Fruit fly (Drosophila melanogaster): ENCODE data around the gene CG46308.
"Not testable (repeated sequence)": the region's sequence is repeated elsewhere in the genome, so short reads cannot be mapped to it uniquely, and the experiment has no call there.

CG46308 gene

DNA sequence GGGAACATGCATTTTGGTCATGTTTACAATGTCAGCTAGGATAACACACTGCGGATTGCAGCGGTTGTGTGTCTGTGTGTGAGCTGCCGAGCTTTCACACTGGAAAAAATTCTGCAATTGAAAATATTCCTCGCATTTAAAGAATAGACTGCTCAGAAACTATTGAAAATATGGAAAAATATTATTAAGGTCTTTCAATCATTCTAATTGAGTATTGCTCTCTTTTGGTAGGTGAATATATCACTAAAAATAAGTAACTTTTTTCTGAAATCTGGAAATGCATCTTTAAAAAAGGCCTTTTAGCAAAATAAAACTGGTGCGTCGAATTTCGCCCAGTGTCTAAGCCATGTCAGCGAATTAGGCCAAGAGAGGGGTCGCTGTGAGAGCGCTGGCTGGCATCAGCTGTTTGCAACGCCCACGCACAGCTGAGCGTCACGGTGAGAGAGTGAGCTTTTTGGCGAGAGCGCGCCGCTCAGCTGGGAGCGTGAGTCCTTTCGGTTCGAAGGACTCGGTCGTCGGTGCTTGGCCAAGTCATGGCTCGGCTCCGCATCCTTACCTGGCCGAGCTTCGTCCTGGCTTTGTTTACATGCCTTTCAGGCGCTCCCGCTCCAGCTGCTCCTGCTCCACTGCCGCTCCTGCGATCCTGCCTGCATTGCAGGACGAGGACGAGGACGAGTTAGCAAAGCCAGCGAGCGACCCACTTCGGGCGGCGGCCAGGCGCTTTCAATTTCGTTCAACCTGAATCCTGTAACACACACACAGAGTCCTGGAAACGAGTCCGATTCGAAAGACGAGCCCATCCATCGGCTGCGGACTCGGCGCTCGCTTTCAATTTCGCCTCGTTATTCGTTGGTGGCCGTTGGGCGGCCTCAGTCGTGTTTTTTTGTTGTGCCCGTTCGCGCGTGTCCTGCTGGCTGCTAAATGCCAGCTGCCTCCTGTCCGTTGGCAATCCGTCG is at the start of gene CG46308:
Gene CG46308 (plus strand): TSS at position 864 of the 956 bp plus-strand sequence.
- TF ChIP-seq CG8478 (optimal IDR thresholded peaks at IDR 0.05) (no peak), usp (GFP tag; optimal IDR thresholded peaks at IDR 0.05) (no peak), pan (optimal IDR thresholded peaks at IDR 0.05) (no peak), Dll (optimal IDR thresholded peaks at IDR 0.05) (no peak), psq (optimal IDR thresholded peaks at IDR 0.05) (no peak), EcR (GFP tag; optimal IDR thresholded peaks at IDR 0.05) (no peak)

DNA sequence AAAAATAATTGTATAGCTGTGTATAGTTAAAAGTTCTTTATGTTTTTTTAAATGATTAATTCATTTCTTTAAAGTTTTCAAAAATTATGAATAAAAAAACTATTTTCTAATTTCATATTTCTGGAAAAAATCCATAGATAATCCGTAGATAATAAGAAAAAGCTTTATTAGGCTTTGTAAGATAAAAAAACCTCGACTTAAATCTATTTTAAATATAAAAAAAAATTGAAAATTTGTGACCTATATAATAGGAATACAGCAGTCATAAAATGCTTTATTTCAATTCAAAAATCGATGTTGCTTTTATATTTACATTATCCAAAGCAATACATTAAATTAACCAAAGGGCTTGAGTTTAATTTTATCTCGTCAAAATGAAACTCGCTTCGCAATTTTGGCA is 49.4 kb upstream of the CG46308 start, which contains the start of gene Flad2:
Gene Flad2 (plus strand): TSS at position 301 of the 400 bp plus-strand sequence.
- TF ChIP-seq CG8478 (optimal IDR thresholded peaks at IDR 0.05): no peak
- no peak for TF ChIP-seq EcR (GFP tag; optimal IDR thresholded peaks at IDR 0.05)
- no peak for TF ChIP-seq Dll (optimal IDR thresholded peaks at IDR 0.05)
- no peak for TF ChIP-seq usp (GFP tag; optimal IDR thresholded peaks at IDR 0.05)
- TF ChIP-seq pan (optimal IDR thresholded peaks at IDR 0.05): no peak
- no peak for TF ChIP-seq psq (optimal IDR thresholded peaks at IDR 0.05)

DNA sequence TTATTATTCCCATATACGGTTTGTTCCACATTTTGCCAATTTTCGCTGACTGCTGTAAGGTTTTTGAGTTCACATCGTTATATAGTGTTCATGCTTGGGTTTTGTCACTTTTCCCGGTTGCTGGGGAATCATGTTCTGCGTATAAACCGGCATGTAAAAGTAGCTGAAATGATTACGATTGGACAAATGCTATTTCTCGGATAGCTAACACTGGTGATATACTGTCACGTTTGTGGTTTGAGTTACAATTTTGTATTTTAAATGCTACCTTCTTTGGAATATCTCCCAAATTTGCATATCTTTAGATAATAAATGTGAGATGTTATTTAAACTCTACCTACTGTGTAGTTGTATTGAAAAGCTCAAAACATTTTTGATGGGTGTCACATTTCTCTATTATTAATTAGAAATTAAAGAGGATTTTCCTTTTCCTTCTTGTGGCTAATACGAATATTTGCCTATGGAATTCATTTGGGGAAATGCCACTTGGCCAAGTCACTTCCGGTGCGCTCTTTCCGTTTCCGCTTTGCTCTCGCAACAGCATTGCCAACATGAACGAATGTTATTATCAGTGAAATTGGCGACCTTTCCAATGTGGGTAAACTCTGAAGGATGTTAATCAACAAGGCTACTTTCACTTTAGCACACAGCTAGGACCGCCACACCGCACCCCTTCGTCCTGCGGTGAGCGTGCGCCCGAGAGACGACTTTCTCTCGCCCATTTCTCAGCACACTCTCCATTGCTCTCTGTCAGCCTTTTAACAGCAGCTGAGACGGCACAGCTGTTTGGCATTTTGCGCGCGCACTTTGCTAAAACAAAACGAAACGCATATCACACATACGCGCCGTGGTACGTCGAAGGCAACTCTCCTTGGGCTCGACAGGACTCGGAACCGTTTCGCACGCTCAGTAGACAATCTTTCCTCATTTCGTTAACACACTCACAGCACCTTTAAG is 46.8 kb upstream of the CG46308 start, which contains the start of the genes CG16956, CG42784 and CG43850:
Gene CG16956 (minus strand): TSS at position 51 of the 957 bp plus-strand sequence.
Gene CG42784 (plus strand): TSS at position 907 of the 957 bp plus-strand sequence.
Gene CG43850 (plus strand): TSS at position 907 of the 957 bp plus-strand sequence.
- TF ChIP-seq Dll (optimal IDR thresholded peaks at IDR 0.05) (no peak), usp (GFP tag; optimal IDR thresholded peaks at IDR 0.05) (no peak), CG8478 (optimal IDR thresholded peaks at IDR 0.05) (no peak), EcR (GFP tag; optimal IDR thresholded peaks at IDR 0.05) (no peak), pan (optimal IDR thresholded peaks at IDR 0.05) (no peak), psq (optimal IDR thresholded peaks at IDR 0.05) (no peak)

DNA sequence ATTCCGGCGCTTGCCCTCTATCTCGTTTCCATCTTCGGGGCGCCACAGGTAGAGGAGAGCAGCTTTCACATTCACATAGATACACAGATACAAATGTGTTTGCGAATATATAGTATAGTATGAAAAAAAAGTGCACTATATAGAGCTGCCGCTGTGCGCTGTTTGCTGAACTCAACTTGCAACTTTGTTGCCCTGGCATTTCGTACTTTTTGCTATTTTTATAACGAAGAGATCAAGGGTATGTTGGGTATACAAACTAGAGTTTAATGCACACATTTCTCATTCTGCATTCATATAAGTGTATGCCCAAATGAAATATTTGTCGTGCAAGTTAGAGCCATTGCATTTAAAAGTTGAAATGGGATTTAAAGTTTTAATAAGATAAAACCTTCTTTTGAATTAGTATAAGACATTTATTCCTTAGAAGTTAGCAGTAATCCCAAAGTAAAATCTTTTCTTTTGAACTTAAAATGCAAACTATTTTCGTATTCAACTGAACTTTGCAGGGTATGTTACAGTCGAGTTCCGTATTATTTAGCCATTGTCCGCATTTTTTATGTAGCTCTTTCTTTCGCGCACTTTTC is 30.6 kb upstream of the CG46308 start:
- TF ChIP-seq EcR (GFP tag; optimal IDR thresholded peaks at IDR 0.05): no peak
- no peak for TF ChIP-seq usp (GFP tag; optimal IDR thresholded peaks at IDR 0.05)
- TF ChIP-seq psq (optimal IDR thresholded peaks at IDR 0.05): no peak
- no peak for TF ChIP-seq pan (optimal IDR thresholded peaks at IDR 0.05)
- no peak for TF ChIP-seq Dll (optimal IDR thresholded peaks at IDR 0.05)

DNA sequence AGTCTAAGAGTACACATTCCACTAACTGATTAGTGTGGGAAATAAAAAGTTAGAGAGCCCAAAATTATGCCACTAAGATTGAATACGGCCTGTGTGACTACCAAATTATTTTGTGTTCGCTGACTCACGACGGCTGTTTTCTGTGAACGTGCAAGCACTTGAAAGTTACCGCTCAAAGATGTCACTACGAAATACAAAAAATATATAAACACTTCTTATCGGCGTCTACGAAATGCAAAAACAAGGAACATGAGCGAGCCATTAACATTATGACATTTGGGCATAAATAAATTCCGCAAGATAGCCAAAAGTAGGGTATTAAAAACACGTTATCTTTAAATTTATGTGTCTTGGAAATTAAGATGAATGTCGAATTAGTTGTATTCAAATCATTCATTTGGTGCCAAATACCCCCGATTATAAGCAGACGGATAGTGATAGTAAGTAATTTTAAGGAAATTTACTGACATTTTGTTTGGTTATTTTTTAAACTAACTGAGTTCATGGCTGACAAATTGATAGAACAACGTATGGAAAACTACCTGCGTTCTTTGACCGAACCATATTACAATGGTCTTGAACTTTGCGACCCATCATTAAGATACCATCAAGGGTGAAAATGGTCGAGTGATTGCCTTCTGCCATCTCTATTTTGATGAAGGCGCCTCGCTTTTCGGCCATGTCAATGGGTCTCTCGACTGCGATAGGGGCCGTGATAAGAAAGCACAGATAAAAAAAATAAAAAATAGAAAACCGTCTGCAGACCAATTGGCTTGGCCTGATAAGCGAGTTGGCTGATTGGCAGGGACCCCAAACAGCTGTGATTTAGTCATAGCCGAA is 26.6 kb upstream of the CG46308 start, which contains the start of gene Tehao:
Gene Tehao (plus strand): TSS at position 828 of the 840 bp plus-strand sequence.
- TF ChIP-seq psq (optimal IDR thresholded peaks at IDR 0.05) (no peak), usp (GFP tag; optimal IDR thresholded peaks at IDR 0.05) (no peak), pan (optimal IDR thresholded peaks at IDR 0.05) (no peak), EcR (GFP tag; optimal IDR thresholded peaks at IDR 0.05) (no peak), CG8478 (optimal IDR thresholded peaks at IDR 0.05) (no peak), Dll (optimal IDR thresholded peaks at IDR 0.05) (no peak)

DNA sequence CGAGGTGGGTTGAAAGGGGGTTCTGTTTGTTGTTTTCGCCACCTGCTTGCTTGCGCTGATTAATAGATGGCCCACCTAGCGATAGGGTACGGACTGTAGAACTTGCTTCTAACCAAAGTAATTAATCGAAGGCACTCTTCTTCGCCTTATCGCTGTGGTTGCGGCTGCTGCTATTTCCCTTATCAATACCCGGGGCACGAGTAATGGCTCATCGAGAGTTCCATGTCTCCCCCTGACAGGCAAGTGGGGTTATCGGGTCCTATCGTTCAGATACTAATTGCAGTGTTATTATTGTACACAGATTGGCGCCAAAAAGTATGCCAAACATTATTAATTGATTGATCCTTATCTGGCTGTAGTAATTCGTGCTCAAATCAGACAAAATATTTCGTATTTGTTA is 24.8 kb upstream of the CG46308 start:
- TF ChIP-seq usp (GFP tag; optimal IDR thresholded peaks at IDR 0.05) (no peak), CG8478 (optimal IDR thresholded peaks at IDR 0.05) (no peak), Dll (optimal IDR thresholded peaks at IDR 0.05) (no peak), pan (optimal IDR thresholded peaks at IDR 0.05) (no peak), EcR (GFP tag; optimal IDR thresholded peaks at IDR 0.05) (no peak), psq (optimal IDR thresholded peaks at IDR 0.05) (no peak)

DNA sequence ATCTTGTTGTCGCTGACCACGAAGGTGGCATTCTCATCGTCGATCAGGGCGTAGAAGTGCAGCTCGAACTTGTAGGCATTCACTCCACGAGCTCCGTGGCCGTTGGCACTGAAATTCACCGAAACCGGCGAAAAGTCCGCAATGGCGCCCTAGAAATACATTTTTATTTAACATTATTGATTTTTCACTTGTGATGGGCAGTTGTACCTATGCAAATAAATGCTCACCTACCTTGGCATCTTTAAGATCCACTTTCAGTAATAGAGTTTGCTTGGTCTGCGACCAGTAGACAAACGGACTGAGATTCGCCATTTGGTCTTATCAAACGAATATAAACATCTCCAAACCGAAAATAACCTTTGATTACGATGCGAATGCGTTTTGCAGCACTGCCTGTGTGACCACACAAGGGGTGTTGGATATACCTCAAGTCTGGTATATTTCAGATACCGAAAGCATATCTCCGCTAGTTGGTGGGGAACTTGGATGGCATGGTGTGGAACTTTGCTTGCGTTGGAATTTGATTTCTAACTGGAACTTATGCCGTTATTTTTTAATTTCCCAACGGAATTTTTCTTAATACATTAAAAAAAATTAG is 16.2 kb upstream of the CG46308 start, which contains the start of gene Hacd2:
Gene Hacd2 (minus strand): TSS at position 403 of the 598 bp plus-strand sequence.
- TF ChIP-seq CG8478 (optimal IDR thresholded peaks at IDR 0.05) (no peak), pan (optimal IDR thresholded peaks at IDR 0.05) (no peak), Dll (optimal IDR thresholded peaks at IDR 0.05) (no peak), usp (GFP tag; optimal IDR thresholded peaks at IDR 0.05) (no peak), psq (optimal IDR thresholded peaks at IDR 0.05) (no peak), EcR (GFP tag; optimal IDR thresholded peaks at IDR 0.05) (no peak)

DNA sequence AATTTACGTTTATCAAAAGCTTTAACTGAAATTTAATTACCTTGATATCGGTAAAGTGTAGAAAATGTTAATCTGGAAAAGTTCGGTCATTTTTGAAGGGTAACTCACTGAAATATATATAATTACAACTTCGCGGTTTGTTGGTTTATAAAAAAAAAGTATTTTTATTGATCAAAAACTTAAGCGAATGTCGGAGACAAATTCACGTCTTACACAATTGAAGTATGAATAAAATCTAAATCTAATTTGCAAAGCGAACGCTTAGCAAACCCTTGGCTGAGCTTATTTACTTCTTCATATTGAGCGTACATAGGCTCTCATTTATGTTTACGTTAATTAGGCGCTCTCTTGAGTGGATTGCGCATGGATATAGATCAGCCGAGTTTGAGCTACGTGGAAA is 12.2 kb upstream of the CG46308 start, which contains the start of gene Hsp60D:
Gene Hsp60D (minus strand): TSS at position 101 of the 400 bp plus-strand sequence.
- not testable (repeated sequence) for TF ChIP-seq psq (optimal IDR thresholded peaks at IDR 0.05); pan (optimal IDR thresholded peaks at IDR 0.05); EcR (GFP tag; optimal IDR thresholded peaks at IDR 0.05)

DNA sequence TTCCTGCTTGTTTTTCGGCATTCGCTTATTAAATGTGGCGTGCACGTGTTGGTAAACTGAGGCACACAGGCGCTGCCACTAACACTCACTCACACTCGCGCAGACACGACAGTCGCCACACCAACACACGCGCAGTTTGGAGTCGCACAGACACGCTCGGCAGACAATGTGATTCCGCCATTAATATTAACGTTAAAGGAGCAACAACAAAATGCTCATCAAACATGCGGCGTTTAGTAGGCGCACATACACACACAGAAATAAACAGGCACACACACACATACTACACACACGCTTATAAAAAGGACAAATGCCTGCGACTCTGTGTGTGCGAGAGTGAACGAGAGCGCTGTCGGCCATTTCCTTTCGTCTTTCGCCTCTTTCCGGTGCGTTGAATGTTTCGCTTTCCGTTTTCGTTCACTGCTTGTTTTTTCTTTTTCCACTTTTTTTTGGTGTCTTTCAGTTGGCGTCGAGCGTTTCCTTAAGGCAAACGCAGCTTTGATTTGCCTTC is 4.5 kb upstream of the CG46308 start, which contains the start of gene CG42809:
Gene CG42809 (plus strand): TSS at position 461 of the 511 bp plus-strand sequence.
- TF ChIP-seq Dll (optimal IDR thresholded peaks at IDR 0.05) (no peak), psq (optimal IDR thresholded peaks at IDR 0.05) (no peak), CG8478 (optimal IDR thresholded peaks at IDR 0.05) (no peak), usp (GFP tag; optimal IDR thresholded peaks at IDR 0.05) (no peak), pan (optimal IDR thresholded peaks at IDR 0.05) (no peak), EcR (GFP tag; optimal IDR thresholded peaks at IDR 0.05) (no peak)
